Fruit fly (Drosophila melanogaster): ENCODE measurements around the gene vrs.

DNA sequence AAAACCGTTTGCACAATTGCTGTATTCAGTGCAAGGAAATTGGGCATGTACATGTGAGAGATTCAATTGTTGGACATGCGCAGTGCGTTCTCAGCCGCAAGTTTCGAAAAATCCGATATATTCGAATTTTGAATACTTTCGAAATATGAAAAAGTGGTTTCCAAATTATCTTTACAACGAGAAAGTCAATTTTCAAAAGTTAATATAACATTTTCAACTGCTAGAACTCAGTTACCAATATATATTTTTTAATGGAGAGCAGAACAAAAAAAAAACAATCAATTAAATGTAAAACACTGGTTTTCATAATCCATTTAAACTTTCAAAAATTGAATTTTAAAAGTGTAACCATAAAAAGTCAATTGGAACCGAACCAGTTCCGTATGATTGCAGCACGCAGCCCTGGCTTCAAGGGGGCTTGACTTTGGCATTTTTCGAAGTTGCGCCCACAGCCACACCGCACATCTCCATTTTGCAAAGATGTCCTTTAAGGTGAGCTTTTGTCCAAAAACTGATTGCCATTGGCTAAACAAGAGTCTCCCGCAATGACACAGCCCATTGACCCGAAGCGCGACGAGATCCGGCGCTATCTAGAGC lies 25.0 kb upstream of the vrs start, which contains the start of the genes Scgbeta and CG17202:
- TF ChIP-seq CG11398 (GFP tag; optimal IDR thresholded peaks at IDR 0.05) (peak; percentile 2), BEAF-32 (GFP tag; optimal IDR thresholded peaks at IDR 0.05) (peak; percentile 37), pho (GFP tag; optimal IDR thresholded peaks at IDR 0.05) (no peak), tap (tag; optimal IDR thresholded peaks at IDR 0.05) (no peak), CG10431 (GFP tag; optimal IDR thresholded peaks at IDR 0.05) (no peak), Sox100B (GFP tag; optimal IDR thresholded peaks at IDR 0.05) (no peak), Dip2 (GFP tag; IDR thresholded peaks at IDR 0.05) (no peak), CG17912 (GFP tag; optimal IDR thresholded peaks at IDR 0.05) (no peak), CG10565 (GFP tag; optimal IDR thresholded peaks at IDR 0.05) (no peak)
